Fruit fly (Drosophila melanogaster) whole organism, wandering third instar larva: ENCODE results near the gene Ptpmeg2.

ENCODE experiments used
- Abd-B ChIP-seq: fragments of >200 bp; optimal IDR thresholded peaks from 2 replicates; lab custom pipeline; 2017; ENCODE audit warnings: missing biosample characterization, missing genetic modification characterization
- Dfd ChIP-seq: fragments of >200 bp; optimal IDR thresholded peaks from 2 replicates; lab custom pipeline; 2017; ENCODE audit warnings: missing biosample characterization, missing genetic modification characterization
- Dif ChIP-seq: fragments of 200-275, 200-300 bp; sonication (Bioruptor generic); optimal IDR thresholded peaks from 2 replicates; lab custom pipeline; 2018; ENCODE audit warnings: missing biosample characterization, missing genetic modification characterization; ENCODE audit not compliant: partially characterized antibody
- Hnf4 ChIP-seq: fragments of 200-800 bp; sonication (Bioruptor generic); optimal IDR thresholded peaks from 2 replicates; lab custom pipeline; 2016; ENCODE audit warnings: missing biosample characterization, mild to moderate bottlenecking, missing genetic modification characterization
- Jra ChIP-seq: sonication (Bioruptor generic); optimal IDR thresholded peaks from 2 replicates; lab custom pipeline; 2016; ENCODE audit warnings: missing biosample characterization, missing genetic modification characterization
- dl ChIP-seq, 2 experiments: fragments of 175-275, 200-275 bp in 1 of 2; fragments of 200-275 bp in 1 of 2; sonication (Bioruptor generic); optimal IDR thresholded peaks; lab custom pipeline; 2018; ENCODE audit warnings: mild to moderate bottlenecking in 2 of 2, missing biosample characterization in 2 of 2, missing genetic modification characterization in 2 of 2, moderate library complexity in 2 of 2; ENCODE audit not compliant: partially characterized antibody in 2 of 2, insufficient read depth in 1 of 2
- foxo ChIP-seq, 2 experiments: fragments of 200-800 bp; sonication (Bioruptor generic); optimal IDR thresholded peaks; 2 replicates in 1 of 2; 3 replicates in 1 of 2; lab custom pipeline; 2016 to 2017; ENCODE audit warnings: missing biosample characterization in 2 of 2, missing genetic modification characterization in 2 of 2
- fru ChIP-seq: fragments of 200-800 bp; sonication (Bioruptor generic); optimal IDR thresholded peaks from 3 replicates; lab custom pipeline; 2016; ENCODE audit warnings: missing biosample characterization, mild to moderate bottlenecking, missing genetic modification characterization
- h ChIP-seq: fragments of 200-800 bp; sonication (Bioruptor generic); optimal IDR thresholded peaks from 3 replicates; lab custom pipeline; 2016; ENCODE audit warnings: missing biosample characterization, mild to moderate bottlenecking, missing genetic modification characterization
- pan ChIP-seq: fragments of >200 bp; optimal IDR thresholded peaks from 2 replicates; lab custom pipeline; 2017
- tai ChIP-seq: sonication (Bioruptor generic); optimal IDR thresholded peaks from 2 replicates; lab custom pipeline; 2016; ENCODE audit warnings: missing biosample characterization, missing genetic modification characterization

- TF ChIP-seq Dfd (GFP tag; lab: Kevin White, UChicago) (no peak), foxo (GFP tag; optimal IDR thresholded peaks at IDR 0.05; lab: Kevin White, UChicago) (no peak), Hnf4 (no peak), fru (GFP tag; lab: Kevin White, UChicago) (no peak), Dif (no peak), Abd-B (GFP tag; lab: Kevin White, UChicago) (no peak), h (GFP tag; lab: Kevin White, UChicago) (no peak), Jra (no peak), pan (lab: Kevin White, UChicago) (no peak), dl (GFP tag; optimal IDR thresholded peaks at IDR 0.05; lab: Kevin White, UChicago; ENCODE audit: insufficient read depth in 1 of 2, partially characterized antibody in 2 of 2) (no peak), tai (GFP tag; lab: Kevin White, UChicago) (no peak)
Measured at dm6 chrX:9577338-9577644, 81.7 kb downstream of the Ptpmeg2 start.
